Worm (Caenorhabditis elegans): ENCODE measurements around the gene C10E2.2.

- TF ChIP-seq Y95B8A.8 (GFP tag; IDR thresholded peaks at IDR 0.05) (no peak), hrde-1 (tag; optimal IDR thresholded peaks at IDR 0.05; ENCODE audit: borderline replicate concordance) (no peak), him-1 (tag; optimal IDR thresholded peaks at IDR 0.05) (no peak)
Observed at ce11 chrX:16752196-16752595, 7.2 kb downstream of the C10E2.2 start.

Measured in whole organism, young adult.